Worm (Caenorhabditis elegans) whole organism, L4 larva: Measurements from ENCODE around the gene Y32H12A.6.

Experiments used
- F10B5.3 ChIP-seq: sonication (generic microtip); optimal IDR thresholded peaks from 2 replicates; lab custom pipeline; 2016; ENCODE audit warnings: mild to moderate bottlenecking, missing genetic modification characterization, missing compliant biosample characterization
- nhr-102 ChIP-seq: sonication (generic microtip); optimal IDR thresholded peaks from 2 replicates; lab custom pipeline; 2016; ENCODE audit warnings: mild to moderate bottlenecking, missing genetic modification characterization, moderate library complexity, missing compliant biosample characterization
- nhr-11 ChIP-seq: fragments of 150-350 bp; optimal IDR thresholded peaks from 2 replicates; lab custom pipeline; 2014; ENCODE audit warnings: missing biosample characterization, missing genetic modification characterization

DNA sequence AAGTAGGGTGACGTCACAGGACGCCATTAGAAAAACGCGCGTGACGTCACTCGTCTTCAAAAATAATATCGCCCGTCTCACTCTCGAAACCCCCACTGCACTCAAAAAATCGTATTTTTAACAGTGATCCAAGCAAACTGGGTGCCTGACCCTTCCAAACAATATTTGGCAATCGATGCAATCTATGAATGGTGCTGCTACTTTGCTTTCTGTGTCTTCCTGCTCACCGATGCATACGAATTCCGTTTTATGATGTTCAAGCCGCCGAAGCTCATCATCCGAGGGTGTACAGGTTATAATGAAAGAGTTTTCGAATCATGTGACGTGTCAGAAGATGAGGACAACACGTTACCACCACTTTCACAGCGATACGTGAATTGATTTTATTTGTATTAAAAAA lies 25.6 kb upstream of the Y32H12A.6 start, which contains the start of gene W03A5.1:
- TF ChIP-seq F10B5.3: no peak
- no peak for TF ChIP-seq nhr-102 (tag; lab: Kevin White, UChicago)
- TF ChIP-seq nhr-11 (tag; lab: Kevin White, UChicago): no peak
